Fruit fly (Drosophila melanogaster) whole organism, wandering third instar larva: Measurements from ENCODE around the gene Rel.

Experiments used
- Hnf4 ChIP-seq: fragments of 200-800 bp; sonication (Bioruptor generic); optimal IDR thresholded peaks from 2 replicates; lab custom pipeline; 2016; ENCODE audit warnings: missing biosample characterization, mild to moderate bottlenecking, missing genetic modification characterization
- Rel ChIP-seq, 2 experiments: fragments of 200-800 bp; sonication (Bioruptor generic) in 1 of 2; optimal IDR thresholded peaks; 2 replicates in 1 of 2; 3 replicates in 1 of 2; lab custom pipeline; 2016 to 2019; ENCODE audit warnings: mild to moderate bottlenecking in 2 of 2, missing biosample characterization in 2 of 2, missing genetic modification characterization in 2 of 2, moderate library complexity in 1 of 2
- woc ChIP-seq: sonication (Bioruptor generic); optimal IDR thresholded peaks from 2 replicates; lab custom pipeline; 2016; ENCODE audit warnings: missing biosample characterization, mild to moderate bottlenecking, missing genetic modification characterization

- TF ChIP-seq Hnf4 (GFP tag; lab: Kevin White, UChicago) (no peak), woc (no peak), Rel (GFP tag; optimal IDR thresholded peaks at IDR 0.05; lab: Kevin White, UChicago) (no peak), Rel (tag; optimal IDR thresholded peaks at IDR 0.05; lab: Kevin White, UChicago) (no peak)
These were observed 40.5 kb downstream of the Rel start for dm6 chr3R:9007258-9007657.
